Fruit fly (Drosophila melanogaster): ENCODE data around the gene TORIP.
A peak's percentile ranks its signal among the peaks of the same experiment; 100 is the strongest.

Gene TORIP

DNA sequence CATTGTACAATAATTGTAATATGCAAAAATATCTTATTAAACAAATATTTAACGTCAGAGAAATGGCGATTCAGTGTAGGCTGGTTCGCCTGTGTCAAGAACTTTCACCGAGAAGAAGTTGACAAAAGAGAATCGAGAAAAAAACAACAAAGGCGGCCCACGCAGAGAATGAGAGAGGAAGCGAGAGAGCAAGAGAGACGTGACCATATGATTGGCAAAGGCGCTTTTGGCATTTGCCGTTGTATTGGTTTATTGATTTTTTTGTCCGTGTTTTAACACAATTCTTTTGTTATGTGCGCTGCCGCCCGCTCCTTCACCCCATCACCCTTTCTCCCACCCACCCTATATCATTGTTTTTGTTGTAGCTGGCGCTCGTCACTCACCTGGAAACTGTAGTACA, 28.3 kb upstream of the TORIP start:
- peak in 1 of 2 experiments; percentile 71 for TF ChIP-seq ss (GFP tag; optimal IDR thresholded peaks at IDR 0.05)
- peak; percentile 9 for TF ChIP-seq lz (GFP tag; optimal IDR thresholded peaks at IDR 0.05)
- TF ChIP-seq Smox (GFP tag; optimal IDR thresholded peaks at IDR 0.05): no peak
- TF ChIP-seq Sox14 (GFP tag; optimal IDR thresholded peaks at IDR 0.05): peak; percentile 71
- no peak for TF ChIP-seq CG11762 (GFP tag; optimal IDR thresholded peaks at IDR 0.05; ENCODE audit: insufficient read depth)
- peak; percentile 54 for TF ChIP-seq esn (GFP tag; optimal IDR thresholded peaks at IDR 0.05)
- TF ChIP-seq OdsH (GFP tag; optimal IDR thresholded peaks at IDR 0.05): no peak
- no peak for TF ChIP-seq eg (GFP tag; IDR thresholded peaks at IDR 0.05)
- peak; percentile 83 for TF ChIP-seq Eip78C (GFP tag)
- TF ChIP-seq CG6163 (GFP tag; IDR thresholded peaks at IDR 0.05): peak; percentile 47; the same call in 2 of the 3 replicates
- 0 out of 2 replicates have a peak, but pooled peaks have one; percentile 12 for TF ChIP-seq CG15336 (GFP tag; IDR thresholded peaks at IDR 0.05)
- peak; percentile 22; the same call in 1 of the 3 replicates for TF ChIP-seq CG8119 (GFP tag; IDR thresholded peaks at IDR 0.05)
- TF ChIP-seq topi (GFP tag; optimal IDR thresholded peaks at IDR 0.05): peak; percentile 17
- TF ChIP-seq CG6792 (GFP tag; optimal IDR thresholded peaks at IDR 0.05): peak; percentile 38
- peak; percentile 45 for TF ChIP-seq Eip93F (GFP tag; optimal IDR thresholded peaks at IDR 0.05)
- no peak for TF ChIP-seq CG7368 (GFP tag; optimal IDR thresholded peaks at IDR 0.05)
- peak; percentile 58 for TF ChIP-seq CG6854 (GFP tag; optimal IDR thresholded peaks at IDR 0.05)
- TF ChIP-seq Blimp-1 (GFP tag; optimal IDR thresholded peaks at IDR 0.05): peak; percentile 81
- TF ChIP-seq CG32006 (GFP tag; optimal IDR thresholded peaks at IDR 0.05): no peak
- TF ChIP-seq fkh (GFP tag; optimal IDR thresholded peaks at IDR 0.05): no peak

dm6 chr3L:19818701-19819100, 13.8 kb upstream of the TORIP start:
- TF ChIP-seq svp (GFP tag) (no peak), CG7368 (GFP tag; optimal IDR thresholded peaks at IDR 0.05) (peak; percentile 73), CG8632 (GFP tag; optimal IDR thresholded peaks at IDR 0.05) (no peak), CG11294 (GFP tag; IDR thresholded peaks at IDR 0.05) (no peak)

dm6 chr3L:19817807-19818531, 13.1 kb upstream of the TORIP start, which contains the start of the genes Fibp and Deaf1:
Gene Fibp (minus strand): TSS chr3L:19817967.
Gene Deaf1 (plus strand): TSS chr3L:19818174.
- TF ChIP-seq spab (GFP tag; optimal IDR thresholded peaks at IDR 0.05) (no peak), CG3032 (tag; optimal IDR thresholded peaks at IDR 0.05) (peak; percentile 77), Hr4 (GFP tag; optimal IDR thresholded peaks at IDR 0.05) (peak; percentile 79), CG11762 (GFP tag; optimal IDR thresholded peaks at IDR 0.05; ENCODE audit: insufficient read depth) (peak; percentile 64), Sox14 (GFP tag; optimal IDR thresholded peaks at IDR 0.05) (peak; percentile 79), eg (GFP tag; IDR thresholded peaks at IDR 0.05) (peak; percentile 43; the same call in 2 of the 3 replicates), CG6163 (GFP tag; IDR thresholded peaks at IDR 0.05) (peak; percentile 40; the same call in 1 of the 3 replicates), acj6 (GFP tag; optimal IDR thresholded peaks at IDR 0.05) (peak; percentile 80), CG6808 (GFP tag; optimal IDR thresholded peaks at IDR 0.05) (no peak), CG34406 (GFP tag; optimal IDR thresholded peaks at IDR 0.05) (peak; percentile 65), CG3919 (GFP tag; optimal IDR thresholded peaks at IDR 0.05) (peak; percentile 72), Hr39 (GFP tag; optimal IDR thresholded peaks at IDR 0.05) (peak; percentile 88), Met (GFP tag; optimal IDR thresholded peaks at IDR 0.05) (peak; percentile 77), svp (GFP tag) (no peak), ss (GFP tag; optimal IDR thresholded peaks at IDR 0.05) (peak in 1 of 2 experiments; percentile 9), CG1621 (tag; optimal IDR thresholded peaks at IDR 0.05) (peak; percentile 18), OdsH (GFP tag; optimal IDR thresholded peaks at IDR 0.05) (no peak), net (GFP tag; optimal IDR thresholded peaks at IDR 0.05) (no peak), Eip93F (GFP tag; optimal IDR thresholded peaks at IDR 0.05) (no peak), CG8632 (GFP tag; optimal IDR thresholded peaks at IDR 0.05) (peak; percentile 66), fkh (GFP tag; optimal IDR thresholded peaks at IDR 0.05) (peak; percentile 28), CG6854 (GFP tag; optimal IDR thresholded peaks at IDR 0.05) (no peak), fd85E (GFP tag; optimal IDR thresholded peaks at IDR 0.05) (no peak), Blimp-1 (GFP tag; optimal IDR thresholded peaks at IDR 0.05) (no peak), CG15336 (GFP tag; IDR thresholded peaks at IDR 0.05) (0 out of 2 replicates have a peak, but pooled peaks have one; percentile 10), topi (GFP tag; optimal IDR thresholded peaks at IDR 0.05) (peak; percentile 77), CG10631 (GFP tag; optimal IDR thresholded peaks at IDR 0.05) (peak; percentile 84), pdm3 (GFP tag; optimal IDR thresholded peaks at IDR 0.05) (peak; percentile 81), CG11902 (GFP tag; optimal IDR thresholded peaks at IDR 0.05) (peak; percentile 70), CG4318 (GFP tag; optimal IDR thresholded peaks at IDR 0.05) (peak; percentile 61), Ets21C (GFP tag; optimal IDR thresholded peaks at IDR 0.05) (peak; percentile 84), CG9139 (GFP tag; optimal IDR thresholded peaks at IDR 0.05) (no peak), Gug (GFP tag; IDR thresholded peaks at IDR 0.05) (peak; percentile 14), achi (GFP tag; optimal IDR thresholded peaks at IDR 0.05) (no peak), CG6276 (GFP tag; optimal IDR thresholded peaks at IDR 0.05) (no peak), Hr38 (GFP tag; optimal IDR thresholded peaks at IDR 0.05) (peak; percentile 9)
